Fruit fly (Drosophila melanogaster) whole organism, embryonic: Measurements from ENCODE around the gene CG13810.
A peak's percentile ranks its signal among the peaks of the same experiment; 100 is the strongest.

Experiments used
- Aef1 ChIP-seq: fragments of 200-800 bp; sonication (Bioruptor generic); IDR thresholded peaks from 3 replicates; pipeline ENCODE4 v1.3.6; 2022; ENCODE audit warnings: missing biosample characterization, missing genetic modification characterization
- CG12769 ChIP-seq: fragments of 200-800 bp; sonication (Bioruptor generic); optimal IDR thresholded peaks from 2 replicates; lab custom pipeline; 2019; ENCODE audit warnings: missing biosample characterization, mild to moderate bottlenecking, missing genetic modification characterization, moderate library complexity
- CG13287 ChIP-seq: fragments of 200-800 bp; sonication (Bioruptor generic); IDR thresholded peaks from 2 replicates; pipeline ENCODE4 v1.3.6; 2022; ENCODE audit warnings: missing biosample characterization, missing genetic modification characterization; ENCODE audit not compliant: partially characterized antibody
- CG13894 ChIP-seq: fragments of 200-800 bp; sonication (Bioruptor generic); optimal IDR thresholded peaks from 3 replicates; lab custom pipeline; 2018; ENCODE audit warnings: missing biosample characterization, mild to moderate bottlenecking, missing genetic modification characterization, moderate library complexity
- CG17328 ChIP-seq: fragments of 200-800 bp; sonication (Bioruptor generic); IDR thresholded peaks from 2 replicates; pipeline ENCODE4 v1.3.6; 2022; ENCODE audit warnings: missing biosample characterization, missing genetic modification characterization
- CG17568 ChIP-seq: fragments of 200-800 bp; sonication (Bioruptor generic); optimal IDR thresholded peaks from 2 replicates; lab custom pipeline; 2018; ENCODE audit warnings: missing biosample characterization, mild to moderate bottlenecking, missing genetic modification characterization, moderate library complexity
- CG1792 ChIP-seq: fragments of 200-800 bp; sonication (Bioruptor generic); optimal IDR thresholded peaks from 2 replicates; lab custom pipeline; 2016; ENCODE audit warnings: missing biosample characterization, missing genetic modification characterization
- CG2202 ChIP-seq: fragments of 200-800 bp; sonication (Bioruptor generic); optimal IDR thresholded peaks from 2 replicates; lab custom pipeline; 2018; ENCODE audit warnings: missing biosample characterization, mild to moderate bottlenecking, missing genetic modification characterization
- CG30403 ChIP-seq: fragments of 200-800 bp; sonication (Bioruptor generic); optimal IDR thresholded peaks from 3 replicates; lab custom pipeline; 2016; ENCODE audit warnings: missing biosample characterization, missing genetic modification characterization
- CG32767 ChIP-seq: fragments of 200-800 bp; sonication (Bioruptor generic); IDR thresholded peaks from 2 replicates; pipeline ENCODE4 v1.3.6; 2022; ENCODE audit warnings: missing biosample characterization, missing genetic modification characterization
- CG5180 ChIP-seq: fragments of 200-800 bp; sonication (Bioruptor generic); optimal IDR thresholded peaks from 3 replicates; lab custom pipeline; 2017; ENCODE audit warnings: missing biosample characterization, missing genetic modification characterization, mild to moderate bottlenecking, moderate library complexity, missing genetic modification reagents
- CG8290 ChIP-seq, 3 experiments: fragments of 200-800 bp; sonication (Bioruptor generic); optimal IDR thresholded peaks; 2 replicates each; lab custom pipeline; 2016 to 2019; ENCODE audit warnings: missing biosample characterization in 3 of 3, missing genetic modification characterization in 3 of 3, mild to moderate bottlenecking in 2 of 3, moderate library complexity in 1 of 3
- Dbx ChIP-seq: fragments of 200-800 bp; sonication (Bioruptor generic); IDR thresholded peaks from 3 replicates; pipeline ENCODE4 v1.3.6; 2022; ENCODE audit warnings: missing biosample characterization, missing genetic modification characterization
- Hr78 ChIP-seq, 2 experiments: fragments of 200-800 bp in 1 of 2; fragments of >200 bp in 1 of 2; sonication (Bioruptor generic) in 1 of 2; optimal IDR thresholded peaks; 2 replicates each; lab custom pipeline; 2017 to 2019; ENCODE audit warnings: missing biosample characterization in 2 of 2, missing genetic modification characterization in 2 of 2, mild to moderate bottlenecking in 1 of 2, moderate library complexity in 1 of 2
- Jarid2 ChIP-seq: fragments of 200-800 bp; sonication (Bioruptor generic); optimal IDR thresholded peaks from 3 replicates; lab custom pipeline; 2017; ENCODE audit warnings: mild to moderate bottlenecking, missing biosample characterization, missing genetic modification reagents, missing genetic modification characterization
- Med ChIP-seq: fragments of 200-800 bp; sonication (Bioruptor generic); peaks from one replicate; lab custom pipeline; 2016; ENCODE audit warnings: missing biosample characterization, missing genetic modification characterization, mild to moderate bottlenecking, inconsistent platforms, moderate library complexity
- Opbp ChIP-seq: fragments of 200-800 bp; sonication (Bioruptor generic); IDR thresholded peaks from 3 replicates; pipeline ENCODE4 v1.3.6; 2022; ENCODE audit warnings: missing biosample characterization, missing genetic modification characterization; ENCODE audit not compliant: partially characterized antibody
- Ptx1 ChIP-seq: fragments of 200-800 bp; sonication (Bioruptor generic); IDR thresholded peaks from 2 replicates; pipeline ENCODE4 v1.3.6; 2022; ENCODE audit warnings: missing biosample characterization, missing genetic modification characterization
- bbx ChIP-seq: fragments of 200-800 bp; sonication (Bioruptor generic); IDR thresholded peaks from 2 replicates; pipeline ENCODE4 v1.3.6; 2022; ENCODE audit warnings: missing biosample characterization, missing genetic modification characterization; ENCODE audit not compliant: partially characterized antibody
- cato ChIP-seq: fragments of 200-800 bp; sonication (Bioruptor generic); optimal IDR thresholded peaks from 2 replicates; lab custom pipeline; 2016; ENCODE audit warnings: missing biosample characterization, missing genetic modification characterization, borderline replicate concordance
- chinmo ChIP-seq: fragments of 200-800 bp; sonication (Bioruptor generic); IDR thresholded peaks from 4 replicates; pipeline ENCODE4 v1.3.6; 2022; ENCODE audit warnings: missing biosample characterization, missing genetic modification characterization; ENCODE audit not compliant: partially characterized antibody
- ci ChIP-seq: fragments of 200-800 bp; sonication (Bioruptor generic); IDR thresholded peaks from 3 replicates; pipeline ENCODE4 v1.3.6; 2022; ENCODE audit warnings: missing biosample characterization, missing genetic modification characterization
- crol ChIP-seq: fragments of 200-800 bp; sonication (Bioruptor generic); IDR thresholded peaks from 2 replicates; pipeline ENCODE4 v1.3.6; 2022; ENCODE audit warnings: missing biosample characterization, missing genetic modification characterization
- dmrt99B ChIP-seq: fragments of 200-800 bp; sonication (Bioruptor generic); optimal IDR thresholded peaks from 2 replicates; lab custom pipeline; 2018; ENCODE audit warnings: missing biosample characterization, mild to moderate bottlenecking, missing genetic modification characterization, moderate library complexity
- ftz-f1 ChIP-seq: fragments of 200-800 bp; sonication (Bioruptor generic); optimal IDR thresholded peaks from 2 replicates; lab custom pipeline; 2016; ENCODE audit warnings: missing biosample characterization, missing genetic modification characterization
- fu2 ChIP-seq: fragments of 200-800 bp; sonication (Bioruptor generic); optimal IDR thresholded peaks from 2 replicates; lab custom pipeline; 2016; ENCODE audit warnings: missing biosample characterization, missing genetic modification characterization
- grn ChIP-seq: fragments of 200-800 bp; sonication (Bioruptor generic); optimal IDR thresholded peaks from 3 replicates; lab custom pipeline; 2017; ENCODE audit warnings: missing biosample characterization, missing genetic modification characterization
- klu ChIP-seq: fragments of 200-800 bp; sonication (Bioruptor generic); IDR thresholded peaks from 2 replicates; pipeline ENCODE4 v1.3.6; 2022; ENCODE audit warnings: missing biosample characterization, missing genetic modification characterization
- lilli ChIP-seq: fragments of 200-800 bp; sonication (Bioruptor generic); optimal IDR thresholded peaks from 3 replicates; lab custom pipeline; 2016; ENCODE audit warnings: missing biosample characterization, missing genetic modification characterization
- lmd ChIP-seq: fragments of 200-800 bp; sonication (Bioruptor generic); IDR thresholded peaks from 2 replicates; pipeline ENCODE4 v1.3.6; 2022; ENCODE audit warnings: missing biosample characterization, missing genetic modification characterization
- onecut ChIP-seq: fragments of 200-800 bp; sonication (Bioruptor generic); IDR thresholded peaks from 2 replicates; pipeline ENCODE4 v1.3.6; 2022; ENCODE audit warnings: missing biosample characterization, missing genetic modification characterization
- pita ChIP-seq: fragments of 200-800 bp; sonication (Bioruptor generic); optimal IDR thresholded peaks from 2 replicates; lab custom pipeline; 2017; ENCODE audit warnings: missing biosample characterization, mild to moderate bottlenecking, missing genetic modification characterization
- pros ChIP-seq: fragments of 200-800 bp; sonication (Bioruptor generic); optimal IDR thresholded peaks from 3 replicates; lab custom pipeline; 2019; ENCODE audit warnings: missing biosample characterization, mild to moderate bottlenecking, missing genetic modification characterization, moderate library complexity
- rib ChIP-seq: fragments of 200-800 bp; sonication (Bioruptor generic); IDR thresholded peaks from 2 replicates; pipeline ENCODE4 v1.3.6; 2022; ENCODE audit warnings: missing biosample characterization, missing genetic modification characterization
- row ChIP-seq: fragments of 200-800 bp; sonication (Bioruptor generic); IDR thresholded peaks from 3 replicates; pipeline ENCODE4 v1.3.6; 2022; ENCODE audit warnings: missing biosample characterization, missing genetic modification characterization
- sd ChIP-seq: fragments of 200-800 bp; sonication (Bioruptor generic); optimal IDR thresholded peaks from 3 replicates; lab custom pipeline; 2018; ENCODE audit warnings: missing biosample characterization, mild to moderate bottlenecking, missing genetic modification characterization, moderate library complexity
- tup ChIP-seq: fragments of 200-800 bp; sonication (Bioruptor generic); optimal IDR thresholded peaks from 2 replicates; lab custom pipeline; 2016; ENCODE audit warnings: missing biosample characterization, mild to moderate bottlenecking, missing genetic modification characterization, moderate library complexity
- vvl ChIP-seq: fragments of 200-800 bp; sonication (Bioruptor generic); IDR thresholded peaks from 2 replicates; pipeline ENCODE4 v1.3.6; 2022; ENCODE audit warnings: missing biosample characterization, missing genetic modification characterization
- zen2 ChIP-seq: fragments of 200-800 bp; sonication (Bioruptor generic); IDR thresholded peaks from 3 replicates; pipeline ENCODE4 v1.3.6; 2022; ENCODE audit warnings: missing biosample characterization, missing genetic modification characterization; ENCODE audit not compliant: partially characterized antibody

Gene CG13810

dm6 chr3L:2163608-2164007 is 22.1 kb upstream of the CG13810 start, which contains the start of gene CG15822:
TSS of gene CG15822 (minus strand) at chr3L:2163863.
- TF ChIP-seq crol (GFP tag; lab: Robert Waterston, UW) (0 out of 2 replicates have a peak, but pooled peaks have one; percentile 9), CG8290 (GFP tag; optimal IDR thresholded peaks at IDR 0.05; lab: Kevin White, UChicago) (no peak), CG8290 (tag; optimal IDR thresholded peaks at IDR 0.05; lab: Kevin White, UChicago) (peak in 1 of 2 experiments; percentile 19), onecut (no peak), Med (GFP tag; lab: Kevin White, UChicago) (peak; percentile 63), pros (GFP tag; lab: Kevin White, UChicago) (peak; percentile 27), CG32767 (no peak), Aef1 (GFP tag; lab: Robert Waterston, UW) (no peak), grn (peak; percentile 96), rib (peak; percentile 51; the same call in 1 of the 2 replicates), CG13894 (tag; lab: Kevin White, UChicago) (no peak), sd (peak; percentile 54), CG12769 (tag; lab: Kevin White, UChicago) (peak; percentile 11), vvl (GFP tag; lab: Robert Waterston, UW) (peak; percentile 33; the same call in 1 of the 2 replicates), Ptx1 (GFP tag; lab: Robert Waterston, UW) (peak; percentile 8; the same call in 1 of the 2 replicates), row (GFP tag; lab: Robert Waterston, UW) (no peak), CG5180 (peak; percentile 99), CG13287 (GFP tag; lab: Robert Waterston, UW) (peak; percentile 33; the same call in 1 of the 2 replicates), chinmo (GFP tag; lab: Robert Waterston, UW) (peak; percentile 71; the same call in 1 of the 4 replicates), Jarid2 (GFP tag; lab: Kevin White, UChicago) (peak; percentile 89), CG1792 (GFP tag; lab: Kevin White, UChicago) (no peak), fu2 (GFP tag; lab: Kevin White, UChicago) (no peak), tup (GFP tag; lab: Kevin White, UChicago) (no peak), ci (GFP tag; lab: Robert Waterston, UW) (0 out of 3 replicates have a peak, but pooled peaks have one; percentile 40), Opbp (peak; percentile 32; the same call in 1 of the 3 replicates), cato (no peak), lmd (GFP tag; lab: Robert Waterston, UW) (no peak), CG17328 (GFP tag; lab: Robert Waterston, UW) (no peak), pita (GFP tag; lab: Kevin White, UChicago) (no peak), Hr78 (GFP tag; optimal IDR thresholded peaks at IDR 0.05; lab: Kevin White, UChicago) (peak in 1 of 2 experiments; percentile 37), CG30403 (GFP tag; lab: Kevin White, UChicago) (no peak), lilli (GFP tag; lab: Kevin White, UChicago) (no peak), dmrt99B (no peak), klu (GFP tag; lab: Robert Waterston, UW) (no peak), bbx (GFP tag; lab: Robert Waterston, UW) (0 out of 2 replicates have a peak, but pooled peaks have one; percentile 34), CG17568 (GFP tag; lab: Kevin White, UChicago) (no peak), zen2 (GFP tag; lab: Robert Waterston, UW) (0 out of 3 replicates have a peak, but pooled peaks have one; percentile 28), ftz-f1 (peak; percentile 5), Dbx (GFP tag; lab: Robert Waterston, UW) (no peak), CG2202 (tag; lab: Kevin White, UChicago) (no peak)
